Worm (Caenorhabditis elegans): ENCODE results near the gene W04D12.1.

The W04D12.1 gene

ce11 chrIII:5853240-5853639 is 16.5 kb downstream of the W04D12.1 start, which contains the start of gene ddx-23 (continued):
- TF ChIP-seq F57C9.4 (tag; optimal IDR thresholded peaks at IDR 0.05) (no peak), K11D2.4 (GFP tag; IDR thresholded peaks at IDR 0.05) (no peak), madf-3 (GFP tag; IDR thresholded peaks at IDR 0.05) (no peak), lin-26 (GFP tag; IDR thresholded peaks at IDR 0.05) (peak; percentile 28; the same call in 1 of the 2 replicates), madf-6 (GFP tag; IDR thresholded peaks at IDR 0.05) (peak; percentile 68), ceh-91 (GFP tag; IDR thresholded peaks at IDR 0.05) (no peak), nhr-179 (tag; optimal IDR thresholded peaks at IDR 0.05) (no peak), hsf-1 (GFP tag; IDR thresholded peaks at IDR 0.05) (no peak; the same call in 1 of the 2 replicates), B0261.1 (tag; optimal IDR thresholded peaks at IDR 0.05) (no peak), ztf-26 (tag; optimal IDR thresholded peaks at IDR 0.05) (no peak), F22D6.2 (tag; optimal IDR thresholded peaks at IDR 0.05) (no peak), ccch-3 (GFP tag; optimal IDR thresholded peaks at IDR 0.05) (no peak), sdz-38 (tag; optimal IDR thresholded peaks at IDR 0.05) (no peak), mxl-1 (tag; optimal IDR thresholded peaks at IDR 0.05) (no peak), athp-1 (tag; optimal IDR thresholded peaks at IDR 0.05) (peak; percentile 19), ceh-27 (GFP tag; optimal IDR thresholded peaks at IDR 0.05) (no peak), lin-40 (tag; optimal IDR thresholded peaks at IDR 0.05) (peak; percentile 9), hlh-26 (GFP tag; conservative IDR thresholded peaks at IDR 0.05) (no peak), lin-35 (GFP tag; optimal IDR thresholded peaks at IDR 0.05) (peak in 1 of 3 experiments; percentile 61), nhr-120 (GFP tag; IDR thresholded peaks at IDR 0.05) (no peak), mel-28 (tag; optimal IDR thresholded peaks at IDR 0.05; ENCODE audit: borderline replicate concordance) (no peak), atf-7 (tag; optimal IDR thresholded peaks at IDR 0.05) (no peak), hmg-20 (GFP tag; IDR thresholded peaks at IDR 0.05) (no peak), let-607 (tag; optimal IDR thresholded peaks at IDR 0.05) (no peak), Y67H2A.10 (GFP tag; conservative IDR thresholded peaks at IDR 0.05) (no peak), tbp1 (GFP tag; optimal IDR thresholded peaks at IDR 0.05) (peak; percentile 45), Y79H2A.3 (GFP tag; conservative IDR thresholded peaks at IDR 0.05) (no peak), ets-4 (GFP tag; optimal IDR thresholded peaks at IDR 0.05) (no peak), tbx-9 (tag; optimal IDR thresholded peaks at IDR 0.05; ENCODE audit: borderline replicate concordance) (no peak), xnd-1 (tag; optimal IDR thresholded peaks at IDR 0.05) (peak; percentile 38), F55B11.4 (tag; optimal IDR thresholded peaks at IDR 0.05; ENCODE audit: borderline replicate concordance, insufficient read depth) (no peak), egl-18 (GFP tag; IDR thresholded peaks at IDR 0.05) (no peak), B0336.3 (GFP tag; IDR thresholded peaks at IDR 0.05) (peak; percentile 40; the same call in 1 of the 2 replicates), snpc-1.1 (tag; optimal IDR thresholded peaks at IDR 0.05; ENCODE audit: insufficient read depth) (no peak), hrde-1 (tag; optimal IDR thresholded peaks at IDR 0.05; ENCODE audit: borderline replicate concordance) (peak; percentile 6), zim-3 (tag; optimal IDR thresholded peaks at IDR 0.05) (no peak), B0019.2 (GFP tag; conservative IDR thresholded peaks at IDR 0.05) (no peak), rec-8 (tag; optimal IDR thresholded peaks at IDR 0.05) (no peak), let-526 (GFP tag; IDR thresholded peaks at IDR 0.05) (no peak), ztf-22 (GFP tag; optimal IDR thresholded peaks at IDR 0.05) (no peak), C17E4.6 (GFP tag; IDR thresholded peaks at IDR 0.05) (no peak), Y56A3A.18 (GFP tag; IDR thresholded peaks at IDR 0.05) (0 out of 2 replicates have a peak, but pooled peaks have one; percentile 65), lsy-27 (tag; optimal IDR thresholded peaks at IDR 0.05; ENCODE audit: borderline replicate concordance, insufficient read depth) (no peak), die-1 (tag; optimal IDR thresholded peaks at IDR 0.05) (no peak), cebp-2 (GFP tag; IDR thresholded peaks at IDR 0.05) (no peak), F49E8.2 (tag; optimal IDR thresholded peaks at IDR 0.05; ENCODE audit: insufficient read depth) (peak; percentile 30), aptf-3 (GFP tag; IDR thresholded peaks at IDR 0.05) (0 out of 2 replicates have a peak, but pooled peaks have one; percentile 51), Y95B8A.8 (GFP tag; IDR thresholded peaks at IDR 0.05) (0 out of 2 replicates have a peak, but pooled peaks have one; percentile 65)
